Worm (Caenorhabditis elegans): Measurements from ENCODE around the gene Y44A6D.1.

DNA sequence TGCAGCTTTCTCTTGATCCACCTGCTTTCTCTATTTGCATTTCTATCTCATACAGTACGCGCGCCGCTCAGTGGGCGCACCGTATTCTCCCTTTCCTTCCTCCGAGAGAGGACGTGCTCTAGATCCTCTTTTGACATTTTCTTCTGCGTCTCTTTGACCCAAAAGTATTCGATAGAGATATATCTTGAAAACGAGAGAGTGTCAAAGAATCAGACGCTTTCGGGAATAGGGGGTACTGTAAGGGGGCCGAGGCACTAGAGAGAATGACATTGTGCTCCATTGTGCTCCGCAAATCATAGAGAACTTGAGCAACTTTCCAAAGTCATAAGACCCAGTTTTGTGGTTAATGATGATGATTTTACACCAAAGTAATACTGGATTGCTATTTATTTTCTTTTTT, 40.7 kb downstream of the Y44A6D.1 start:
- no peak for TF ChIP-seq dao-5 (tag; optimal IDR thresholded peaks at IDR 0.05)
- no peak for TF ChIP-seq him-1 (tag; optimal IDR thresholded peaks at IDR 0.05)
